Fruit fly (Drosophila melanogaster) whole organism, embryonic: ENCODE measurements around the gene Bmcp.
A peak's percentile ranks its signal among the peaks of the same experiment; 100 is the strongest.

Experiments
- Abd-B ChIP-seq: fragments of 200-800 bp; sonication (Bioruptor generic); optimal IDR thresholded peaks from 2 replicates; lab custom pipeline; 2018; ENCODE audit warnings: missing biosample characterization, mild to moderate bottlenecking, missing genetic modification characterization, moderate library complexity
- CG10267 ChIP-seq: fragments of 200-800 bp; sonication (Bioruptor generic); optimal IDR thresholded peaks from 2 replicates; lab custom pipeline; 2018; ENCODE audit warnings: missing biosample characterization, mild to moderate bottlenecking, missing genetic modification characterization, moderate library complexity
- CG10959 ChIP-seq: fragments of 200-800 bp; sonication (Bioruptor generic); IDR thresholded peaks from 2 replicates; pipeline ENCODE4 v1.3.6; 2022; ENCODE audit warnings: missing biosample characterization, missing genetic modification characterization
- CG11247 ChIP-seq: fragments of 200-800 bp; sonication (Bioruptor generic); IDR thresholded peaks from 2 replicates; pipeline ENCODE4 v1.3.6; 2022; ENCODE audit warnings: missing biosample characterization, missing genetic modification characterization
- CG11560 ChIP-seq: fragments of 200-800 bp; sonication (Bioruptor generic); IDR thresholded peaks from 3 replicates; pipeline ENCODE4 v1.3.6; 2022; ENCODE audit warnings: missing biosample characterization, missing genetic modification characterization
- CG11696 ChIP-seq: fragments of 200-800 bp; sonication (Bioruptor generic); IDR thresholded peaks from 2 replicates; pipeline ENCODE4 v1.3.6; 2022; ENCODE audit warnings: missing biosample characterization, missing genetic modification characterization
- CG15269 ChIP-seq: fragments of 200-800 bp; sonication (Bioruptor generic); optimal IDR thresholded peaks from 2 replicates; lab custom pipeline; 2018; ENCODE audit warnings: missing biosample characterization, mild to moderate bottlenecking, missing genetic modification characterization, moderate library complexity
- CG15514 ChIP-seq: fragments of 200-800 bp; sonication (Bioruptor generic); optimal IDR thresholded peaks from 3 replicates; lab custom pipeline; 2017; ENCODE audit warnings: missing biosample characterization, missing genetic modification characterization, mild to moderate bottlenecking, moderate library complexity, missing genetic modification reagents
- CG15696 ChIP-seq: fragments of 200-800 bp; sonication (Bioruptor generic); optimal IDR thresholded peaks from 2 replicates; lab custom pipeline; 2019; ENCODE audit warnings: missing biosample characterization, mild to moderate bottlenecking, missing genetic modification characterization, moderate library complexity
- CG17385 ChIP-seq: fragments of 200-800 bp; sonication (Bioruptor generic); optimal IDR thresholded peaks from 3 replicates; lab custom pipeline; 2018; ENCODE audit warnings: missing biosample characterization, mild to moderate bottlenecking, missing genetic modification characterization
- CG17568 ChIP-seq: fragments of 200-800 bp; sonication (Bioruptor generic); optimal IDR thresholded peaks from 2 replicates; lab custom pipeline; 2018; ENCODE audit warnings: missing biosample characterization, mild to moderate bottlenecking, missing genetic modification characterization, moderate library complexity
- CG18476 ChIP-seq: fragments of 200-800 bp; sonication (Bioruptor generic); optimal IDR thresholded peaks from 2 replicates; lab custom pipeline; 2016; ENCODE audit warnings: missing biosample characterization, mild to moderate bottlenecking, missing genetic modification characterization
- CG2889 ChIP-seq: fragments of 200-800 bp; sonication (Bioruptor generic); IDR thresholded peaks from 3 replicates; pipeline ENCODE4 v1.3.6; 2022; ENCODE audit warnings: missing biosample characterization, missing genetic modification characterization
- CG3847 ChIP-seq: fragments of 200-800 bp; sonication (Bioruptor generic); IDR thresholded peaks from 2 replicates; pipeline ENCODE4 v1.3.6; 2022; ENCODE audit warnings: missing biosample characterization, missing genetic modification characterization
- CG4282 ChIP-seq: fragments of 200-800 bp; sonication (Bioruptor generic); optimal IDR thresholded peaks from 2 replicates; lab custom pipeline; 2016; ENCODE audit warnings: missing biosample characterization, missing genetic modification characterization
- CG4404 ChIP-seq: fragments of 200-800 bp; sonication (Bioruptor generic); IDR thresholded peaks from 2 replicates; pipeline ENCODE4 v1.3.6; 2022; ENCODE audit warnings: missing biosample characterization, missing genetic modification characterization
- CG6175 ChIP-seq: fragments of 200-800 bp; sonication (Bioruptor generic); IDR thresholded peaks from 3 replicates; pipeline ENCODE4 v1.3.6; 2022; ENCODE audit warnings: missing biosample characterization, missing genetic modification characterization
- CG6689 ChIP-seq: fragments of 200-800 bp; sonication (Bioruptor generic); IDR thresholded peaks from 2 replicates; pipeline ENCODE4 v1.3.6; 2022; ENCODE audit warnings: missing biosample characterization, missing genetic modification characterization
- CG7745 ChIP-seq: fragments of 200-800 bp; sonication (Bioruptor generic); optimal IDR thresholded peaks from 2 replicates; lab custom pipeline; 2018; ENCODE audit warnings: missing biosample characterization, mild to moderate bottlenecking, missing genetic modification characterization, moderate library complexity
- CG9797 ChIP-seq: fragments of 200-800 bp; sonication (Bioruptor generic); optimal IDR thresholded peaks from 3 replicates; lab custom pipeline; 2018; ENCODE audit warnings: missing biosample characterization, mild to moderate bottlenecking, missing genetic modification characterization
- Dbx ChIP-seq: fragments of 200-800 bp; sonication (Bioruptor generic); IDR thresholded peaks from 3 replicates; pipeline ENCODE4 v1.3.6; 2022; ENCODE audit warnings: missing biosample characterization, missing genetic modification characterization
- Dek ChIP-seq: fragments of 200-800 bp; sonication (Bioruptor generic); optimal IDR thresholded peaks from 3 replicates; lab custom pipeline; 2019; ENCODE audit warnings: missing biosample characterization, mild to moderate bottlenecking, missing genetic modification characterization, moderate library complexity
- Dip3 ChIP-seq: fragments of 200-800 bp; sonication (Bioruptor generic); optimal IDR thresholded peaks from 3 replicates; lab custom pipeline; 2016; ENCODE audit warnings: missing biosample characterization, missing genetic modification characterization
- Dll ChIP-seq: fragments of 200-800 bp; sonication (Bioruptor generic); IDR thresholded peaks from 4 replicates; pipeline ENCODE4 v1.3.6; 2022; ENCODE audit warnings: missing biosample characterization, missing genetic modification characterization; ENCODE audit not compliant: partially characterized antibody
- Dp ChIP-seq: fragments of 200-800 bp; sonication (Bioruptor generic); optimal IDR thresholded peaks from 2 replicates; lab custom pipeline; 2018; ENCODE audit warnings: missing biosample characterization, mild to moderate bottlenecking, missing genetic modification characterization, moderate library complexity
- Sox100B ChIP-seq: fragments of 200-800 bp; sonication (Bioruptor generic); optimal IDR thresholded peaks from 3 replicates; lab custom pipeline; 2018; ENCODE audit warnings: missing biosample characterization, mild to moderate bottlenecking, missing genetic modification characterization
- bab2 ChIP-seq: fragments of 200-800 bp; sonication (Bioruptor generic); optimal IDR thresholded peaks from 2 replicates; lab custom pipeline; 2016; ENCODE audit warnings: missing biosample characterization, missing genetic modification characterization
- bsh ChIP-seq, 2 experiments: fragments of 200-800 bp; sonication (Bioruptor generic); optimal IDR thresholded peaks; 2 replicates each; lab custom pipeline; 2017 to 2018; ENCODE audit warnings: mild to moderate bottlenecking in 2 of 2, missing biosample characterization in 2 of 2, missing genetic modification characterization in 2 of 2, moderate library complexity in 1 of 2
- crol ChIP-seq: fragments of 200-800 bp; sonication (Bioruptor generic); IDR thresholded peaks from 2 replicates; pipeline ENCODE4 v1.3.6; 2022; ENCODE audit warnings: missing biosample characterization, missing genetic modification characterization
- crp ChIP-seq, 2 experiments: fragments of 200-800 bp; sonication (Bioruptor generic); optimal IDR thresholded peaks; 2 replicates in 1 of 2; 3 replicates in 1 of 2; lab custom pipeline; 2017; ENCODE audit warnings: missing biosample characterization in 2 of 2, missing genetic modification characterization in 2 of 2, mild to moderate bottlenecking in 1 of 2, moderate library complexity in 1 of 2
- eve ChIP-seq, 2 experiments: fragments of >200 bp; optimal IDR thresholded peaks; 2 replicates each; lab custom pipeline; 2017; ENCODE audit warnings: missing biosample characterization in 2 of 2, missing genetic modification characterization in 2 of 2
- eyg ChIP-seq: fragments of 200-800 bp; sonication (Bioruptor generic); optimal IDR thresholded peaks from 3 replicates; lab custom pipeline; 2016; ENCODE audit warnings: missing biosample characterization, missing genetic modification characterization
- fd96Cb ChIP-seq: fragments of 200-800 bp; sonication (Bioruptor generic); optimal IDR thresholded peaks from 2 replicates; lab custom pipeline; 2018; ENCODE audit warnings: missing biosample characterization, mild to moderate bottlenecking, missing genetic modification characterization, moderate library complexity
- gfzf ChIP-seq: fragments of 200-800 bp; sonication (Bioruptor generic); optimal IDR thresholded peaks from 2 replicates; lab custom pipeline; 2016; ENCODE audit warnings: missing biosample characterization, mild to moderate bottlenecking, missing genetic modification characterization, moderate library complexity
- jumu ChIP-seq: fragments of 200-800 bp; sonication (Bioruptor generic); optimal IDR thresholded peaks from 3 replicates; lab custom pipeline; 2016; ENCODE audit warnings: missing biosample characterization, missing genetic modification characterization
- lov ChIP-seq, 2 experiments: fragments of 200-800 bp in 1 of 2; fragments of >200 bp in 1 of 2; sonication (Bioruptor generic) in 1 of 2; IDR thresholded peaks in 1 of 2; optimal IDR thresholded peaks in 1 of 2; 2 replicates in 1 of 2; 3 replicates in 1 of 2; pipeline versions ENCODE4 v1.3.6 to Lab custom; 2017 to 2022; ENCODE audit warnings: missing biosample characterization in 1 of 2, missing genetic modification characterization in 1 of 2
- otp ChIP-seq: fragments of 200-800 bp; sonication (Bioruptor generic); IDR thresholded peaks from 3 replicates; pipeline ENCODE4, ENCODE4 v1.3.6; 2022; ENCODE audit warnings: missing biosample characterization, missing genetic modification characterization
- pho ChIP-seq: fragments of 200-800 bp; sonication (Bioruptor generic); optimal IDR thresholded peaks from 2 replicates; lab custom pipeline; 2016; ENCODE audit warnings: missing biosample characterization, missing genetic modification characterization
- pzg ChIP-seq: fragments of 200-800 bp; sonication (Bioruptor generic); optimal IDR thresholded peaks from 3 replicates; lab custom pipeline; 2018; ENCODE audit warnings: missing biosample characterization, mild to moderate bottlenecking, missing genetic modification characterization, moderate library complexity
- scrt ChIP-seq: fragments of 200-800 bp; sonication (Bioruptor generic); optimal IDR thresholded peaks from 2 replicates; lab custom pipeline; 2018; ENCODE audit warnings: missing biosample characterization, mild to moderate bottlenecking, missing genetic modification characterization, moderate library complexity
- sd ChIP-seq: fragments of 200-800 bp; sonication (Bioruptor generic); optimal IDR thresholded peaks from 3 replicates; lab custom pipeline; 2018; ENCODE audit warnings: missing biosample characterization, mild to moderate bottlenecking, missing genetic modification characterization, moderate library complexity
- slou ChIP-seq: fragments of 200-800 bp; sonication (Bioruptor generic); optimal IDR thresholded peaks from 3 replicates; lab custom pipeline; 2016; ENCODE audit warnings: missing biosample characterization, missing genetic modification characterization
- tio ChIP-seq: fragments of 200-800 bp; sonication (Bioruptor generic); optimal IDR thresholded peaks from 2 replicates; lab custom pipeline; 2017; ENCODE audit warnings: missing biosample characterization, missing genetic modification characterization, inconsistent platforms
- toy ChIP-seq: fragments of 200-800 bp; sonication (Bioruptor generic); IDR thresholded peaks from 2 replicates; pipeline ENCODE4 v1.3.6; 2022; ENCODE audit warnings: missing biosample characterization, missing genetic modification characterization
- vnd ChIP-seq: fragments of 200-800 bp; sonication (Bioruptor generic); IDR thresholded peaks from 3 replicates; pipeline ENCODE4 v1.3.6; 2022; ENCODE audit warnings: missing biosample characterization, missing genetic modification characterization; ENCODE audit not compliant: partially characterized antibody
- wdn ChIP-seq: fragments of 200-800 bp; sonication (Bioruptor generic); IDR thresholded peaks from 2 replicates; pipeline ENCODE4 v1.3.6; 2022; ENCODE audit warnings: missing biosample characterization, missing genetic modification characterization
- z ChIP-seq: fragments of 200-800 bp; sonication (Bioruptor generic); IDR thresholded peaks from 3 replicates; pipeline ENCODE4 v1.3.6; 2022; ENCODE audit warnings: missing biosample characterization, missing genetic modification characterization
- zen ChIP-seq: fragments of 200-800 bp; sonication (Bioruptor generic); optimal IDR thresholded peaks from 3 replicates; lab custom pipeline; 2018; ENCODE audit warnings: missing biosample characterization, mild to moderate bottlenecking, missing genetic modification characterization, moderate library complexity

The Bmcp gene

DNA sequence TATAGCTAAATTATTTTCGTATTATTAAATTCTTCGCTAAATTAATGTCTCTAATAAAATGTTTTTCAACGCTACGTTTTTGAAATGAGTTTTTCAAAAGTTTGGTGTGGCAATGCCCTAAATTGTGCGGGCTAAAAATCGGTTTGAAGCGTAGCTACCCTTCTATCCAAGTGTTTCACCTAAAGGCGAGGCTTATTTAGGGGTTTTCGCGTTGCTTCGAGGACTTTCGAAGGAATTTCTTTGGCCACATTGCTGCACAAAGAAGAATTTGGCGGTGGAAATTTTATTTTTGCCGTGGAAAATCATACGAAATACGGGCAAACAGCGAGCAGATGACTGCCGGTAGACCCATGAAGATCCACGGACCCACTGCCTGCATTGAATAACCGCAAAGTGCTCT lies 38.9 kb upstream of the Bmcp start, which contains the start of gene TfIIEalpha (continued):
- TF ChIP-seq Sox100B (GFP tag; lab: Kevin White, UChicago): no peak
- peak; percentile 74 for TF ChIP-seq CG3847
- no peak for TF ChIP-seq bsh (GFP tag; optimal IDR thresholded peaks at IDR 0.05; lab: Kevin White, UChicago)
- TF ChIP-seq CG9797 (GFP tag; lab: Kevin White, UChicago): peak; percentile 88
- peak; percentile 83 for TF ChIP-seq Dp
- TF ChIP-seq CG15696 (tag; lab: Kevin White, UChicago): no peak
- peak in 1 of 2 experiments; percentile 55 for TF ChIP-seq crp (GFP tag; optimal IDR thresholded peaks at IDR 0.05; lab: Kevin White, UChicago)
- no peak for TF ChIP-seq CG18476
- TF ChIP-seq CG15514 (GFP tag; lab: Kevin White, UChicago): peak; percentile 73
- TF ChIP-seq CG11560 (tag; lab: Robert Waterston, UW): peak; percentile 45; the same call in 1 of the 3 replicates
- no peak for TF ChIP-seq tio
- no peak for TF ChIP-seq toy (GFP tag; lab: Robert Waterston, UW)
- TF ChIP-seq gfzf (GFP tag; lab: Kevin White, UChicago): peak; percentile 99
- no peak for TF ChIP-seq CG6689 (GFP tag; lab: Robert Waterston, UW)
- no peak for TF ChIP-seq CG6175
- peak; percentile 29; the same call in 1 of the 3 replicates for TF ChIP-seq Dbx (GFP tag; lab: Robert Waterston, UW)
- TF ChIP-seq zen (tag; lab: Kevin White, UChicago): peak; percentile 67
- TF ChIP-seq CG11247 (GFP tag; lab: Robert Waterston, UW): no peak
- no peak for TF ChIP-seq CG15269 (tag; lab: Kevin White, UChicago)

- TF ChIP-seq CG15696 (tag; lab: Kevin White, UChicago) (peak; percentile 43), sd (tag; lab: Kevin White, UChicago) (peak; percentile 36), slou (GFP tag; lab: Kevin White, UChicago) (no peak), wdn (GFP tag; lab: Robert Waterston, UW) (no peak), CG4282 (GFP tag; lab: Kevin White, UChicago) (no peak), pzg (GFP tag; lab: Kevin White, UChicago) (peak; percentile 22), CG17385 (peak; percentile 61), CG7745 (tag; lab: Kevin White, UChicago) (no peak), CG10959 (GFP tag; lab: Robert Waterston, UW) (no peak), scrt (GFP tag; lab: Kevin White, UChicago) (peak; percentile 39), CG3847 (peak; percentile 61), Abd-B (GFP tag; lab: Kevin White, UChicago) (peak; percentile 60), jumu (peak; percentile 5), CG11696 (GFP tag; lab: Robert Waterston, UW) (no peak), CG4404 (GFP tag; lab: Robert Waterston, UW) (no peak), CG17568 (peak; percentile 61), bab2 (GFP tag; lab: Kevin White, UChicago) (peak; percentile 68), CG10267 (tag; lab: Kevin White, UChicago) (peak; percentile 35), Dll (GFP tag; lab: Robert Waterston, UW) (peak; percentile 84), z (GFP tag; lab: Robert Waterston, UW) (no peak), eyg (GFP tag; lab: Kevin White, UChicago) (no peak), Dip3 (GFP tag; lab: Kevin White, UChicago) (peak; percentile 46), eve (GFP tag; optimal IDR thresholded peaks at IDR 0.05; lab: Kevin White, UChicago) (no peak), CG2889 (GFP tag; lab: Robert Waterston, UW) (no peak), otp (no peak), pho (GFP tag; lab: Kevin White, UChicago) (peak; percentile 76), Dek (peak; percentile 57), lov (optimal IDR thresholded peaks at IDR 0.05; lab: Kevin White, UChicago) (no peak), lov (GFP tag; IDR thresholded peaks at IDR 0.05; lab: Robert Waterston, UW) (no peak), vnd (GFP tag; lab: Robert Waterston, UW) (no peak), crol (GFP tag; lab: Robert Waterston, UW) (no peak), fd96Cb (no peak)
These were observed 36.8 kb upstream of the Bmcp start, which contains the start of gene Sugb for dm6 chr3L:11683819-11684521. TSS of gene Sugb (plus strand) at chr3L:11683980.
